Worm (Caenorhabditis elegans): ENCODE measurements around the gene nas-12.

Gene nas-12

ce11 chrIV:10197317-10197867 is 26.4 kb upstream of the nas-12 start, which contains the start of gene gon-4:
TSS of gene gon-4 (plus strand) at chrIV:10197817.
- peak; percentile 57 for TF ChIP-seq lin-15B (tag; optimal IDR thresholded peaks at IDR 0.05)
- TF ChIP-seq snpc-4 (tag; optimal IDR thresholded peaks at IDR 0.05) = peak; percentile 29
- TF ChIP-seq egl-5 (tag; optimal IDR thresholded peaks at IDR 0.05) = no peak

ce11 chrIV:10206182-10206581 is 17.6 kb upstream of the nas-12 start, which contains the start of gene K04D7.6:
TSS of gene K04D7.6 (minus strand) at chrIV:10206282.
- TF ChIP-seq nhr-43 (tag; optimal IDR thresholded peaks at IDR 0.05; ENCODE audit: poor library complexity, severe bottlenecking) (no peak), tbx-2 (tag; optimal IDR thresholded peaks at IDR 0.05) (no peak), aly-2 (tag; optimal IDR thresholded peaks at IDR 0.05) (no peak), elt-1 (tag; optimal IDR thresholded peaks at IDR 0.05) (no peak), nfya-1 (tag; optimal IDR thresholded peaks at IDR 0.05; ENCODE audit: insufficient read depth) (no peak), unc-39 (tag; optimal IDR thresholded peaks at IDR 0.05) (no peak)

ce11 chrIV:10214811-10215210 is 9.0 kb upstream of the nas-12 start, which contains the start of gene abt-1:
TSS of gene abt-1 (minus strand) at chrIV:10214911.
- no peak for TF ChIP-seq nhr-76 (tag; optimal IDR thresholded peaks at IDR 0.05)
- TF ChIP-seq nhr-43 (tag; optimal IDR thresholded peaks at IDR 0.05; ENCODE audit: poor library complexity, severe bottlenecking) = no peak
- TF ChIP-seq unc-62 (GFP tag; optimal IDR thresholded peaks at IDR 0.05) = no peak
- no peak for TF ChIP-seq ztf-4 (tag; optimal IDR thresholded peaks at IDR 0.05)
- no peak for TF ChIP-seq lin-15B (tag; optimal IDR thresholded peaks at IDR 0.05)
- TF ChIP-seq mml-1 (tag; optimal IDR thresholded peaks at IDR 0.05) = no peak
- no peak for TF ChIP-seq pha-4 (tag; optimal IDR thresholded peaks at IDR 0.05)
- no peak for TF ChIP-seq aly-2 (tag; optimal IDR thresholded peaks at IDR 0.05)
- no peak for TF ChIP-seq nhr-67 (tag; optimal IDR thresholded peaks at IDR 0.05)
- no peak for TF ChIP-seq pqm-1 (tag; optimal IDR thresholded peaks at IDR 0.05)
- no peak for TF ChIP-seq elt-3 (tag; optimal IDR thresholded peaks at IDR 0.05)
- no peak for TF ChIP-seq R02D3.7 (tag; optimal IDR thresholded peaks at IDR 0.05)
- TF ChIP-seq ceh-16 (tag; optimal IDR thresholded peaks at IDR 0.05) = no peak
- TF ChIP-seq ztf-11 (tag; optimal IDR thresholded peaks at IDR 0.05) = no peak
- TF ChIP-seq lsy-12 (tag; optimal IDR thresholded peaks at IDR 0.05) = no peak

ce11 chrIV:10215393-10215792 is 8.4 kb upstream of the nas-12 start:
- no peak for TF ChIP-seq nhr-23 (tag; optimal IDR thresholded peaks at IDR 0.05)
- TF ChIP-seq pqm-1 (tag; optimal IDR thresholded peaks at IDR 0.05) = no peak
- no peak for TF ChIP-seq nhr-237 (tag; optimal IDR thresholded peaks at IDR 0.05)
- TF ChIP-seq fos-1 (tag; optimal IDR thresholded peaks at IDR 0.05) = no peak
- TF ChIP-seq nhr-67 (tag; optimal IDR thresholded peaks at IDR 0.05) = no peak
- no peak for TF ChIP-seq nfya-1 (tag; optimal IDR thresholded peaks at IDR 0.05; ENCODE audit: insufficient read depth)
- no peak for TF ChIP-seq mml-1 (tag; optimal IDR thresholded peaks at IDR 0.05)
- TF ChIP-seq hmg-11 (tag; optimal IDR thresholded peaks at IDR 0.05) = no peak
- TF ChIP-seq unc-39 (tag; optimal IDR thresholded peaks at IDR 0.05) = no peak
- TF ChIP-seq nhr-77 (tag; optimal IDR thresholded peaks at IDR 0.05) = no peak
- TF ChIP-seq nhr-43 (tag; optimal IDR thresholded peaks at IDR 0.05; ENCODE audit: poor library complexity, severe bottlenecking) = no peak
- no peak for TF ChIP-seq jun-1 (tag; optimal IDR thresholded peaks at IDR 0.05)

- no peak for TF ChIP-seq ceh-9 (tag; optimal IDR thresholded peaks at IDR 0.05)
- no peak for TF ChIP-seq ztf-11 (tag; optimal IDR thresholded peaks at IDR 0.05)
- TF ChIP-seq sea-2 (GFP tag; optimal IDR thresholded peaks at IDR 0.05) = no peak
- no peak for TF ChIP-seq snpc-4 (tag; optimal IDR thresholded peaks at IDR 0.05)
- TF ChIP-seq hmg-11 (tag; optimal IDR thresholded peaks at IDR 0.05) = no peak
- no peak for TF ChIP-seq egl-27 (tag; optimal IDR thresholded peaks at IDR 0.05)
Measured at ce11 chrIV:10216078-10216477, 7.7 kb upstream of the nas-12 start, which contains the start of gene col-124. TSS of gene col-124 (plus strand) at chrIV:10216451.

ce11 chrIV:10216704-10217296 is 7.0 kb upstream of the nas-12 start:
- TF ChIP-seq hmg-11 (tag; optimal IDR thresholded peaks at IDR 0.05) (no peak), mdl-1 (tag; optimal IDR thresholded peaks at IDR 0.05) (no peak), ama-1 (optimal IDR thresholded peaks at IDR 0.05) (no peak), pha-4 (tag; optimal IDR thresholded peaks at IDR 0.05) (no peak), elt-1 (tag; optimal IDR thresholded peaks at IDR 0.05) (no peak), snpc-4 (tag; optimal IDR thresholded peaks at IDR 0.05) (no peak), nhr-77 (tag; optimal IDR thresholded peaks at IDR 0.05) (no peak), zag-1 (tag; optimal IDR thresholded peaks at IDR 0.05) (no peak), tbx-2 (tag; optimal IDR thresholded peaks at IDR 0.05) (no peak), nhr-12 (tag; optimal IDR thresholded peaks at IDR 0.05) (no peak), unc-62 (GFP tag; optimal IDR thresholded peaks at IDR 0.05) (no peak), R02D3.7 (tag; optimal IDR thresholded peaks at IDR 0.05) (no peak), ztf-4 (tag; optimal IDR thresholded peaks at IDR 0.05) (no peak)
